Fruit fly (Drosophila melanogaster) whole organism, embryonic: ENCODE data around the gene put.

ENCODE experiments used
- Abd-B ChIP-seq: fragments of 200-800 bp; sonication (Bioruptor generic); optimal IDR thresholded peaks from 2 replicates; lab custom pipeline; 2018; ENCODE audit warnings: missing biosample characterization, mild to moderate bottlenecking, missing genetic modification characterization, moderate library complexity
- Antp ChIP-seq: fragments of 200-800 bp; sonication (Bioruptor generic); optimal IDR thresholded peaks from 3 replicates; lab custom pipeline; 2016; ENCODE audit warnings: missing biosample characterization, missing genetic modification characterization
- B-H2 ChIP-seq: fragments of 200-800 bp; sonication (Bioruptor generic); optimal IDR thresholded peaks from 2 replicates; lab custom pipeline; 2018; ENCODE audit warnings: missing biosample characterization, mild to moderate bottlenecking, missing genetic modification characterization
- BEAF-32 ChIP-seq: fragments of 200-800 bp; sonication (Bioruptor generic); optimal IDR thresholded peaks from 3 replicates; lab custom pipeline; 2017; ENCODE audit warnings: missing biosample characterization, missing genetic modification characterization, mild to moderate bottlenecking, moderate library complexity, missing genetic modification reagents
- CG10267 ChIP-seq: fragments of 200-800 bp; sonication (Bioruptor generic); optimal IDR thresholded peaks from 2 replicates; lab custom pipeline; 2018; ENCODE audit warnings: missing biosample characterization, mild to moderate bottlenecking, missing genetic modification characterization, moderate library complexity
- CG12299 ChIP-seq: fragments of 200-800 bp; sonication (Bioruptor generic); optimal IDR thresholded peaks from 2 replicates; lab custom pipeline; 2018; ENCODE audit warnings: missing biosample characterization, mild to moderate bottlenecking, missing genetic modification characterization
- CG13624 ChIP-seq: fragments of 200-800 bp; sonication (Bioruptor generic); optimal IDR thresholded peaks from 2 replicates; lab custom pipeline; 2016; ENCODE audit warnings: missing biosample characterization, missing genetic modification characterization
- CG15269 ChIP-seq: fragments of 200-800 bp; sonication (Bioruptor generic); optimal IDR thresholded peaks from 2 replicates; lab custom pipeline; 2018; ENCODE audit warnings: missing biosample characterization, mild to moderate bottlenecking, missing genetic modification characterization, moderate library complexity
- CG16813 ChIP-seq: fragments of 200-800 bp; sonication (Bioruptor generic); IDR thresholded peaks from 3 replicates; pipeline ENCODE4 v1.3.6; 2022; ENCODE audit warnings: missing biosample characterization, missing genetic modification characterization; ENCODE audit not compliant: partially characterized antibody
- CG17385 ChIP-seq: fragments of 200-800 bp; sonication (Bioruptor generic); optimal IDR thresholded peaks from 3 replicates; lab custom pipeline; 2018; ENCODE audit warnings: missing biosample characterization, mild to moderate bottlenecking, missing genetic modification characterization
- CG30403 ChIP-seq: fragments of 200-800 bp; sonication (Bioruptor generic); optimal IDR thresholded peaks from 3 replicates; lab custom pipeline; 2016; ENCODE audit warnings: missing biosample characterization, missing genetic modification characterization
- CG3163 ChIP-seq: fragments of 200-800 bp; sonication (Bioruptor generic); optimal IDR thresholded peaks from 3 replicates; lab custom pipeline; 2016; ENCODE audit warnings: missing biosample characterization, missing genetic modification characterization
- CG34224 ChIP-seq: fragments of 200-800 bp; sonication (Bioruptor generic); IDR thresholded peaks from 3 replicates; pipeline ENCODE4 v1.3.6; 2022; ENCODE audit warnings: missing biosample characterization, missing genetic modification characterization; ENCODE audit not compliant: partially characterized antibody
- CG34422 ChIP-seq: fragments of 200-800 bp; sonication (Bioruptor generic); IDR thresholded peaks from 3 replicates; pipeline ENCODE4 v1.3.6; 2022; ENCODE audit warnings: missing biosample characterization, missing genetic modification characterization
- CG3847 ChIP-seq: fragments of 200-800 bp; sonication (Bioruptor generic); IDR thresholded peaks from 2 replicates; pipeline ENCODE4 v1.3.6; 2022; ENCODE audit warnings: missing biosample characterization, missing genetic modification characterization
- CG42726 ChIP-seq: fragments of 200-800 bp; sonication (Bioruptor generic); IDR thresholded peaks from 2 replicates; pipeline ENCODE4 v1.3.6; 2022; ENCODE audit warnings: missing biosample characterization, missing genetic modification characterization; ENCODE audit not compliant: partially characterized antibody
- CG7786 ChIP-seq: fragments of 200-800 bp; sonication (Bioruptor generic); optimal IDR thresholded peaks from 2 replicates; lab custom pipeline; 2016; ENCODE audit warnings: missing biosample characterization, missing genetic modification characterization
- CG9797 ChIP-seq: fragments of 200-800 bp; sonication (Bioruptor generic); optimal IDR thresholded peaks from 3 replicates; lab custom pipeline; 2018; ENCODE audit warnings: missing biosample characterization, mild to moderate bottlenecking, missing genetic modification characterization
- CG9817 ChIP-seq: fragments of 200-800 bp; sonication (Bioruptor generic); optimal IDR thresholded peaks from 2 replicates; lab custom pipeline; 2018; ENCODE audit warnings: missing biosample characterization, mild to moderate bottlenecking, missing genetic modification characterization, moderate library complexity
- CG9932 ChIP-seq: fragments of 200-800 bp; sonication (Bioruptor generic); IDR thresholded peaks from 2 replicates; pipeline ENCODE4 v1.3.6; 2022; ENCODE audit warnings: missing biosample characterization, missing genetic modification characterization
- CTCF ChIP-seq: fragments of 200-800 bp; sonication (Bioruptor generic); optimal IDR thresholded peaks from 2 replicates; lab custom pipeline; 2017; ENCODE audit warnings: missing biosample characterization, mild to moderate bottlenecking, missing genetic modification characterization, moderate library complexity
- CoRest ChIP-seq: fragments of 200-800 bp; sonication (Bioruptor generic); optimal IDR thresholded peaks from 3 replicates; lab custom pipeline; 2018; ENCODE audit warnings: missing biosample characterization, mild to moderate bottlenecking, missing genetic modification characterization, moderate library complexity
- D19B ChIP-seq: fragments of 200-800 bp; sonication (Bioruptor generic); optimal IDR thresholded peaks from 2 replicates; lab custom pipeline; 2017; ENCODE audit warnings: missing biosample characterization, mild to moderate bottlenecking, missing genetic modification characterization
- Dip3 ChIP-seq: fragments of 200-800 bp; sonication (Bioruptor generic); optimal IDR thresholded peaks from 3 replicates; lab custom pipeline; 2016; ENCODE audit warnings: missing biosample characterization, missing genetic modification characterization
- Dll ChIP-seq: fragments of 200-800 bp; sonication (Bioruptor generic); IDR thresholded peaks from 4 replicates; pipeline ENCODE4 v1.3.6; 2022; ENCODE audit warnings: missing biosample characterization, missing genetic modification characterization; ENCODE audit not compliant: partially characterized antibody
- Doc3 ChIP-seq: fragments of 200-800 bp; sonication (Bioruptor generic); IDR thresholded peaks from 3 replicates; pipeline ENCODE4 v1.3.6; 2022; ENCODE audit warnings: missing biosample characterization, missing genetic modification characterization; ENCODE audit not compliant: partially characterized antibody
- ERR ChIP-seq: fragments of 200-800 bp; sonication (Bioruptor generic); optimal IDR thresholded peaks from 2 replicates; lab custom pipeline; 2016; ENCODE audit warnings: missing biosample characterization, missing genetic modification characterization
- Fer1 ChIP-seq: fragments of 200-800 bp; sonication (Bioruptor generic); optimal IDR thresholded peaks from 2 replicates; lab custom pipeline; 2017; ENCODE audit warnings: missing biosample characterization, mild to moderate bottlenecking, missing genetic modification characterization
- Fer2 ChIP-seq: fragments of 200-800 bp; sonication (Bioruptor generic); optimal IDR thresholded peaks from 2 replicates; lab custom pipeline; 2018; ENCODE audit warnings: missing biosample characterization, mild to moderate bottlenecking, missing genetic modification characterization, moderate library complexity
- HmgZ ChIP-seq: fragments of 200-800 bp; sonication (Bioruptor generic); optimal IDR thresholded peaks from 2 replicates; lab custom pipeline; 2018; ENCODE audit warnings: missing biosample characterization, mild to moderate bottlenecking, missing genetic modification characterization
- Max ChIP-seq: fragments of 200-800 bp; sonication (Bioruptor generic); optimal IDR thresholded peaks from 2 replicates; lab custom pipeline; 2016; ENCODE audit warnings: missing biosample characterization, mild to moderate bottlenecking, missing genetic modification characterization
- NFAT ChIP-seq: fragments of 200-800 bp; sonication (Bioruptor generic); IDR thresholded peaks from 2 replicates; pipeline ENCODE4 v1.3.6; 2022; ENCODE audit warnings: missing biosample characterization, missing genetic modification characterization
- Ptx1 ChIP-seq: fragments of 200-800 bp; sonication (Bioruptor generic); IDR thresholded peaks from 2 replicates; pipeline ENCODE4 v1.3.6; 2022; ENCODE audit warnings: missing biosample characterization, missing genetic modification characterization
- Rx ChIP-seq: fragments of 200-800 bp; sonication (Bioruptor generic); IDR thresholded peaks from 2 replicates; pipeline ENCODE4 v1.3.6; 2022; ENCODE audit warnings: missing biosample characterization, missing genetic modification characterization
- Spps ChIP-seq: fragments of 200-800 bp; sonication (Bioruptor generic); optimal IDR thresholded peaks from 2 replicates; lab custom pipeline; 2018; ENCODE audit warnings: missing biosample characterization, mild to moderate bottlenecking, missing genetic modification characterization
- bbx ChIP-seq: fragments of 200-800 bp; sonication (Bioruptor generic); IDR thresholded peaks from 2 replicates; pipeline ENCODE4 v1.3.6; 2022; ENCODE audit warnings: missing biosample characterization, missing genetic modification characterization; ENCODE audit not compliant: partially characterized antibody
- ci ChIP-seq: fragments of 200-800 bp; sonication (Bioruptor generic); IDR thresholded peaks from 3 replicates; pipeline ENCODE4 v1.3.6; 2022; ENCODE audit warnings: missing biosample characterization, missing genetic modification characterization
- kah ChIP-seq: fragments of 200-800 bp; sonication (Bioruptor generic); optimal IDR thresholded peaks from 2 replicates; lab custom pipeline; 2018; ENCODE audit warnings: missing biosample characterization, mild to moderate bottlenecking, missing genetic modification characterization
- mam ChIP-seq: fragments of 200-800 bp; sonication (Bioruptor generic); optimal IDR thresholded peaks from 3 replicates; lab custom pipeline; 2016; ENCODE audit warnings: missing biosample characterization, missing genetic modification characterization
- phol ChIP-seq: fragments of 200-800 bp; sonication (Bioruptor generic); optimal IDR thresholded peaks from 3 replicates; lab custom pipeline; 2018; ENCODE audit warnings: missing biosample characterization, mild to moderate bottlenecking, missing genetic modification characterization, moderate library complexity
- slbo ChIP-seq: fragments of 200-800 bp; sonication (Bioruptor generic); IDR thresholded peaks from 2 replicates; pipeline ENCODE4 v1.3.6; 2022; ENCODE audit warnings: missing biosample characterization, missing genetic modification characterization
- sna ChIP-seq: fragments of 200-800 bp; sonication (Bioruptor generic); IDR thresholded peaks from 2 replicates; pipeline ENCODE4 v1.3.6; 2022; ENCODE audit warnings: missing biosample characterization, missing genetic modification characterization; ENCODE audit not compliant: partially characterized antibody
- sr ChIP-seq: fragments of 200-800 bp; sonication (Bioruptor generic); IDR thresholded peaks from 3 replicates; pipeline ENCODE4 v1.3.6; 2022; ENCODE audit warnings: missing biosample characterization, missing genetic modification characterization
- stwl ChIP-seq: fragments of 200-800 bp; sonication (Bioruptor generic); optimal IDR thresholded peaks from 3 replicates; lab custom pipeline; 2018; ENCODE audit warnings: missing biosample characterization, mild to moderate bottlenecking, missing genetic modification characterization, moderate library complexity
- sug ChIP-seq: fragments of 200-800 bp; optimal IDR thresholded peaks from 2 replicates; lab custom pipeline; 2019; ENCODE audit warnings: missing biosample characterization, mild to moderate bottlenecking, missing genetic modification characterization, moderate library complexity
- vvl ChIP-seq: fragments of 200-800 bp; sonication (Bioruptor generic); IDR thresholded peaks from 2 replicates; pipeline ENCODE4 v1.3.6; 2022; ENCODE audit warnings: missing biosample characterization, missing genetic modification characterization
- zf30C ChIP-seq: fragments of 200-800 bp; sonication (Bioruptor generic); optimal IDR thresholded peaks from 3 replicates; lab custom pipeline; 2018; ENCODE audit warnings: missing biosample characterization, mild to moderate bottlenecking, missing genetic modification characterization

The put gene

DNA sequence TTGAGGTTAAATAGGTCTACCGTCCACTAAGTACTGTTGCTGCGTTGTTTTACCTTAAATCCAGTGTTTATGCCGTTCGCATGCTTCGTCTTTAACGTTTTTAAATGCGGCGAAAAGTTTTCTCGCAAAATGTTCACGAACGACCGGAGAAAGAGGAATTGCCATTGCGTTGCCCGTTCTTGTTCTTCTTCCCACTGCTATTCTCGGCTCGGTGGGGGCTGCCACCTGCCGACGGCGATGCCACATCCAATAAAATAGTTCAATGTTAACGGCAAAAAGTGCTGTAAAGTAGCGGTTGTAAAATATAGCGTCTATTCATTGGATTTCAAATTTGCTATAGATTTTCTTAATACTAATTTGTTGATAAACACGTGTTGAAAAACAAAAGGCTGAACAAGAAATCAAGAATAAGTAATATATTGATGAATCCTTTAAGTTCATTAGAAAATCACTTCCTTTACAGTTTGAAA lies 49.8 kb downstream of the put start, which contains the start of gene CG7987 (continued):
- TF ChIP-seq CG10267 (tag; lab: Kevin White, UChicago) (peak; percentile 78), CG3847 (GFP tag; lab: Robert Waterston, UW) (peak; percentile 73), phol (tag; lab: Kevin White, UChicago) (peak; percentile 18), CG17385 (GFP tag; lab: Kevin White, UChicago) (peak; percentile 94), bbx (GFP tag; lab: Robert Waterston, UW) (peak; percentile 19; the same call in 1 of the 2 replicates), sug (tag; lab: Kevin White, UChicago) (peak; percentile 64), stwl (tag; lab: Kevin White, UChicago) (peak; percentile 88), Doc3 (GFP tag; lab: Robert Waterston, UW) (peak; percentile 6; the same call in 1 of the 3 replicates), Fer1 (GFP tag; lab: Kevin White, UChicago) (no peak), CG34422 (GFP tag; lab: Robert Waterston, UW) (peak; percentile 53; the same call in 2 of the 3 replicates), B-H2 (GFP tag; lab: Kevin White, UChicago) (peak; percentile 36), CG9797 (GFP tag; lab: Kevin White, UChicago) (no peak), sr (GFP tag; lab: Robert Waterston, UW) (no peak), Abd-B (peak; percentile 22), kah (peak; percentile 78), D19B (GFP tag; lab: Kevin White, UChicago) (no peak), Spps (no peak), ci (GFP tag; lab: Robert Waterston, UW) (0 out of 3 replicates have a peak, but pooled peaks have one; percentile 42), Dll (GFP tag; lab: Robert Waterston, UW) (0 out of 4 replicates have a peak, but pooled peaks have one; percentile 32), sna (GFP tag; lab: Robert Waterston, UW) (no peak), CG42726 (0 out of 2 replicates have a peak, but pooled peaks have one; percentile 54), CG9817 (tag; lab: Kevin White, UChicago) (peak; percentile 21), Fer2 (tag; lab: Kevin White, UChicago) (no peak), CG12299 (tag; lab: Kevin White, UChicago) (no peak), NFAT (GFP tag; lab: Robert Waterston, UW) (peak; percentile 27; the same call in 1 of the 2 replicates), ERR (GFP tag; lab: Kevin White, UChicago) (peak; percentile 21), Ptx1 (GFP tag; lab: Robert Waterston, UW) (no peak), CG15269 (tag; lab: Kevin White, UChicago) (peak; percentile 25), CG13624 (GFP tag; lab: Kevin White, UChicago) (peak; percentile 58), Rx (0 out of 2 replicates have a peak, but pooled peaks have one; percentile 9), CG30403 (GFP tag; lab: Kevin White, UChicago) (no peak), Antp (GFP tag; lab: Kevin White, UChicago) (peak; percentile 0), BEAF-32 (GFP tag; lab: Kevin White, UChicago) (peak; percentile 17), zf30C (GFP tag; lab: Kevin White, UChicago) (peak; percentile 21), CG3163 (peak; percentile 36), CG34224 (GFP tag; lab: Robert Waterston, UW) (peak; percentile 40; the same call in 1 of the 3 replicates), Max (GFP tag; lab: Kevin White, UChicago) (no peak), CG9932 (GFP tag; lab: Robert Waterston, UW) (peak; percentile 53), slbo (GFP tag; lab: Robert Waterston, UW) (peak; percentile 33; the same call in 1 of the 2 replicates), CTCF (GFP tag; lab: Kevin White, UChicago) (peak; percentile 68), Dip3 (GFP tag; lab: Kevin White, UChicago) (peak; percentile 24), HmgZ (tag; lab: Kevin White, UChicago) (peak; percentile 49), CG7786 (peak; percentile 12), mam (GFP tag; lab: Kevin White, UChicago) (peak; percentile 34), vvl (peak; percentile 55), CoRest (peak; percentile 37), CG16813 (GFP tag; lab: Robert Waterston, UW) (peak; percentile 40; the same call in 1 of the 3 replicates)
